Fruit fly (Drosophila melanogaster) whole organism, embryonic: ENCODE data around the gene TM9SF3.

ENCODE experiments used
- Abd-B ChIP-seq: fragments of 200-800 bp; sonication (Bioruptor generic); optimal IDR thresholded peaks from 2 replicates; lab custom pipeline; 2018; ENCODE audit warnings: missing biosample characterization, mild to moderate bottlenecking, missing genetic modification characterization, moderate library complexity
- Awh ChIP-seq: fragments of 200-800 bp; sonication (Bioruptor generic); IDR thresholded peaks from 2 replicates; pipeline ENCODE4, ENCODE4 v1.3.6; 2022; ENCODE audit warnings: missing biosample characterization, missing genetic modification characterization
- CG11093 ChIP-seq: fragments of 200-800 bp; sonication (Bioruptor generic); IDR thresholded peaks from 3 replicates; pipeline ENCODE4 v1.3.6; 2022; ENCODE audit warnings: missing biosample characterization, missing genetic modification characterization
- CG13894 ChIP-seq: fragments of 200-800 bp; sonication (Bioruptor generic); optimal IDR thresholded peaks from 3 replicates; lab custom pipeline; 2018; ENCODE audit warnings: missing biosample characterization, mild to moderate bottlenecking, missing genetic modification characterization, moderate library complexity
- CG14965 ChIP-seq: fragments of 200-800 bp; sonication (Bioruptor generic); optimal IDR thresholded peaks from 2 replicates; lab custom pipeline; 2016; ENCODE audit warnings: missing biosample characterization, missing genetic modification characterization, borderline replicate concordance
- CG17359 ChIP-seq: fragments of 200-800 bp; sonication (Bioruptor generic); optimal IDR thresholded peaks from 3 replicates; lab custom pipeline; 2018; ENCODE audit warnings: missing biosample characterization, mild to moderate bottlenecking, missing genetic modification characterization, moderate library complexity
- CG17912 ChIP-seq: fragments of 200-800 bp; sonication (Bioruptor generic); optimal IDR thresholded peaks from 2 replicates; lab custom pipeline; 2018; ENCODE audit warnings: missing biosample characterization, mild to moderate bottlenecking, missing genetic modification characterization
- CG2678 ChIP-seq: fragments of 200-800 bp; sonication (Bioruptor generic); optimal IDR thresholded peaks from 3 replicates; lab custom pipeline; 2019; ENCODE audit warnings: missing biosample characterization, mild to moderate bottlenecking, missing genetic modification characterization, moderate library complexity
- CG33213 ChIP-seq: fragments of 200-800 bp; sonication (Bioruptor generic); optimal IDR thresholded peaks from 3 replicates; lab custom pipeline; 2016; ENCODE audit warnings: missing biosample characterization, missing genetic modification characterization
- CG33557 ChIP-seq: fragments of 200-800 bp; sonication (Bioruptor generic); optimal IDR thresholded peaks from 2 replicates; lab custom pipeline; 2019; ENCODE audit warnings: missing biosample characterization, mild to moderate bottlenecking, missing genetic modification characterization, moderate library complexity
- CG3726 ChIP-seq: fragments of 200-800 bp; sonication (Bioruptor generic); IDR thresholded peaks from 3 replicates; pipeline ENCODE4, ENCODE4 v1.3.6; 2022; ENCODE audit warnings: missing biosample characterization, missing genetic modification characterization
- CG7372 ChIP-seq: fragments of 200-800 bp; sonication (Bioruptor generic); IDR thresholded peaks from 2 replicates; pipeline ENCODE4 v1.3.6; 2022; ENCODE audit warnings: missing biosample characterization, missing genetic modification characterization
- CG7786 ChIP-seq: fragments of 200-800 bp; sonication (Bioruptor generic); optimal IDR thresholded peaks from 2 replicates; lab custom pipeline; 2016; ENCODE audit warnings: missing biosample characterization, missing genetic modification characterization
- CG9932 ChIP-seq: fragments of 200-800 bp; sonication (Bioruptor generic); IDR thresholded peaks from 2 replicates; pipeline ENCODE4 v1.3.6; 2022; ENCODE audit warnings: missing biosample characterization, missing genetic modification characterization
- CHES-1-like ChIP-seq: fragments of 200-800 bp; sonication (Bioruptor generic); optimal IDR thresholded peaks from 2 replicates; lab custom pipeline; 2016; ENCODE audit warnings: missing biosample characterization, missing genetic modification characterization
- D19B ChIP-seq: fragments of 200-800 bp; sonication (Bioruptor generic); optimal IDR thresholded peaks from 2 replicates; lab custom pipeline; 2017; ENCODE audit warnings: missing biosample characterization, mild to moderate bottlenecking, missing genetic modification characterization
- Doc2 ChIP-seq: fragments of 200-800 bp; sonication (Bioruptor generic); IDR thresholded peaks from 2 replicates; pipeline ENCODE4 v1.3.6; 2022; ENCODE audit warnings: missing biosample characterization, missing genetic modification characterization
- Dref ChIP-seq: fragments of 200-800 bp; sonication (Bioruptor generic); IDR thresholded peaks from 2 replicates; pipeline ENCODE4 v1.3.6; 2022; ENCODE audit warnings: missing biosample characterization, missing genetic modification characterization
- E2f2 ChIP-seq: fragments of 200-800 bp; sonication (Bioruptor generic); IDR thresholded peaks from 2 replicates; pipeline ENCODE4 v1.3.6; 2022; ENCODE audit warnings: missing biosample characterization, missing genetic modification characterization
- Eip74EF ChIP-seq, 2 experiments: fragments of 200-800 bp in 1 of 2; fragments of >200 bp in 1 of 2; sonication (Bioruptor generic) in 1 of 2; optimal IDR thresholded peaks; 2 replicates each; lab custom pipeline; 2017 to 2019; ENCODE audit warnings: missing biosample characterization in 2 of 2, missing genetic modification characterization in 2 of 2, mild to moderate bottlenecking in 1 of 2, moderate library complexity in 1 of 2
- Ets65A ChIP-seq: fragments of 200-800 bp; sonication (Bioruptor generic); peaks from one replicate; lab custom pipeline; 2016; ENCODE audit warnings: missing biosample characterization, missing genetic modification characterization
- Gsc ChIP-seq: fragments of 200-800 bp; sonication (Bioruptor generic); IDR thresholded peaks from 2 replicates; pipeline ENCODE4 v1.3.6; 2022; ENCODE audit warnings: missing biosample characterization, missing genetic modification characterization
- Hsf ChIP-seq: fragments of 200-800 bp; sonication (Bioruptor generic); optimal IDR thresholded peaks from 3 replicates; lab custom pipeline; 2016; ENCODE audit warnings: missing biosample characterization, missing genetic modification characterization
- Kr ChIP-seq: fragments of 200-800 bp; sonication (Bioruptor generic); optimal IDR thresholded peaks from 2 replicates; lab custom pipeline; 2017; ENCODE audit warnings: missing biosample characterization, mild to moderate bottlenecking, missing genetic modification characterization
- Lhr ChIP-seq: fragments of 200-800 bp; sonication (Bioruptor generic); optimal IDR thresholded peaks from 3 replicates; lab custom pipeline; 2017; ENCODE audit warnings: mild to moderate bottlenecking, missing biosample characterization, missing genetic modification reagents, missing genetic modification characterization
- NFAT ChIP-seq: fragments of 200-800 bp; sonication (Bioruptor generic); IDR thresholded peaks from 2 replicates; pipeline ENCODE4 v1.3.6; 2022; ENCODE audit warnings: missing biosample characterization, missing genetic modification characterization
- Pdp1 ChIP-seq, 2 experiments: fragments of 200-800 bp; sonication (Bioruptor generic); optimal IDR thresholded peaks; 3 replicates each; lab custom pipeline; 2016; ENCODE audit warnings: missing biosample characterization in 2 of 2, missing genetic modification characterization in 2 of 2, mild to moderate bottlenecking in 1 of 2, moderate library complexity in 1 of 2
- Six4 ChIP-seq: fragments of 200-800 bp; sonication (Bioruptor generic); optimal IDR thresholded peaks from 2 replicates; lab custom pipeline; 2016; ENCODE audit warnings: missing biosample characterization, missing genetic modification characterization
- abd-A ChIP-seq: fragments of 200-800 bp; sonication (Bioruptor generic); optimal IDR thresholded peaks from 3 replicates; lab custom pipeline; 2019; ENCODE audit warnings: missing biosample characterization, mild to moderate bottlenecking, missing genetic modification characterization, moderate library complexity
- az2 ChIP-seq: fragments of 200-800 bp; sonication (Bioruptor generic); optimal IDR thresholded peaks from 3 replicates; lab custom pipeline; 2016; ENCODE audit warnings: missing biosample characterization, missing genetic modification characterization
- ci ChIP-seq: fragments of 200-800 bp; sonication (Bioruptor generic); IDR thresholded peaks from 3 replicates; pipeline ENCODE4 v1.3.6; 2022; ENCODE audit warnings: missing biosample characterization, missing genetic modification characterization
- corto ChIP-seq: fragments of 200-800 bp; sonication (Bioruptor generic); optimal IDR thresholded peaks from 2 replicates; lab custom pipeline; 2016; ENCODE audit warnings: missing biosample characterization, mild to moderate bottlenecking, missing genetic modification characterization, moderate library complexity
- crol ChIP-seq: fragments of 200-800 bp; sonication (Bioruptor generic); IDR thresholded peaks from 2 replicates; pipeline ENCODE4 v1.3.6; 2022; ENCODE audit warnings: missing biosample characterization, missing genetic modification characterization
- eve ChIP-seq, 2 experiments: fragments of >200 bp; optimal IDR thresholded peaks; 2 replicates each; lab custom pipeline; 2017; ENCODE audit warnings: missing biosample characterization in 2 of 2, missing genetic modification characterization in 2 of 2
- fd64A ChIP-seq: fragments of 200-800 bp; sonication (Bioruptor generic); optimal IDR thresholded peaks from 3 replicates; lab custom pipeline; 2018; ENCODE audit warnings: missing biosample characterization, mild to moderate bottlenecking, missing genetic modification characterization
- fu2 ChIP-seq: fragments of 200-800 bp; sonication (Bioruptor generic); optimal IDR thresholded peaks from 2 replicates; lab custom pipeline; 2016; ENCODE audit warnings: missing biosample characterization, missing genetic modification characterization
- ham ChIP-seq: fragments of 200-800 bp; sonication (Bioruptor generic); IDR thresholded peaks from 2 replicates; pipeline ENCODE4 v1.3.6; 2022; ENCODE audit warnings: missing biosample characterization, missing genetic modification characterization
- lov ChIP-seq, 2 experiments: fragments of 200-800 bp in 1 of 2; fragments of >200 bp in 1 of 2; sonication (Bioruptor generic) in 1 of 2; IDR thresholded peaks in 1 of 2; optimal IDR thresholded peaks in 1 of 2; 2 replicates in 1 of 2; 3 replicates in 1 of 2; pipeline versions ENCODE4 v1.3.6 to Lab custom; 2017 to 2022; ENCODE audit warnings: missing biosample characterization in 1 of 2, missing genetic modification characterization in 1 of 2
- mirr ChIP-seq: fragments of 200-800 bp; sonication (Bioruptor generic); optimal IDR thresholded peaks from 3 replicates; lab custom pipeline; 2018; ENCODE audit warnings: missing biosample characterization, mild to moderate bottlenecking, missing genetic modification characterization
- oc ChIP-seq: fragments of 200-800 bp; sonication (Bioruptor generic); optimal IDR thresholded peaks from 2 replicates; lab custom pipeline; 2018; ENCODE audit warnings: missing biosample characterization, mild to moderate bottlenecking, missing genetic modification characterization, moderate library complexity
- pho ChIP-seq: fragments of 200-800 bp; sonication (Bioruptor generic); optimal IDR thresholded peaks from 2 replicates; lab custom pipeline; 2016; ENCODE audit warnings: missing biosample characterization, missing genetic modification characterization
- pita ChIP-seq: fragments of 200-800 bp; sonication (Bioruptor generic); optimal IDR thresholded peaks from 2 replicates; lab custom pipeline; 2017; ENCODE audit warnings: missing biosample characterization, mild to moderate bottlenecking, missing genetic modification characterization
- pros ChIP-seq: fragments of 200-800 bp; sonication (Bioruptor generic); optimal IDR thresholded peaks from 3 replicates; lab custom pipeline; 2019; ENCODE audit warnings: missing biosample characterization, mild to moderate bottlenecking, missing genetic modification characterization, moderate library complexity
- sob ChIP-seq: fragments of 200-800 bp; sonication (Bioruptor generic); IDR thresholded peaks from 2 replicates; pipeline ENCODE4 v1.3.6; 2022; ENCODE audit warnings: missing biosample characterization, missing genetic modification characterization
- sqz ChIP-seq: fragments of 200-800 bp; sonication (Bioruptor generic); optimal IDR thresholded peaks from 3 replicates; lab custom pipeline; 2018; ENCODE audit warnings: missing biosample characterization, mild to moderate bottlenecking, missing genetic modification characterization
- ttk ChIP-seq: fragments of 200-800 bp; sonication (Bioruptor generic); IDR thresholded peaks from 2 replicates; pipeline ENCODE4 v2.1.2; 2022; ENCODE audit warnings: missing biosample characterization, missing genetic modification characterization
- z ChIP-seq: fragments of 200-800 bp; sonication (Bioruptor generic); IDR thresholded peaks from 3 replicates; pipeline ENCODE4 v1.3.6; 2022; ENCODE audit warnings: missing biosample characterization, missing genetic modification characterization

Gene TM9SF3

dm6 chr3L:5578595-5578994, 25.2 kb downstream of the TM9SF3 start:
- TF ChIP-seq eve (GFP tag; optimal IDR thresholded peaks at IDR 0.05; lab: Kevin White, UChicago) (no peak), CG7372 (peak; percentile 32; the same call in 1 of the 2 replicates), Kr (GFP tag; lab: Kevin White, UChicago) (no peak), CG13894 (tag; lab: Kevin White, UChicago) (peak; percentile 11), Awh (GFP tag; lab: Robert Waterston, UW) (0 out of 2 replicates have a peak, but pooled peaks have one; percentile 26), pho (GFP tag; lab: Kevin White, UChicago) (no peak), oc (tag; lab: Kevin White, UChicago) (peak; percentile 79), ham (GFP tag; lab: Robert Waterston, UW) (no peak), abd-A (tag; lab: Kevin White, UChicago) (peak; percentile 30), CG17359 (tag; lab: Kevin White, UChicago) (no peak), ttk (GFP tag; lab: Robert Waterston, UW) (no peak), Dref (GFP tag; lab: Robert Waterston, UW) (no peak), fu2 (no peak), z (no peak), mirr (GFP tag; lab: Kevin White, UChicago) (no peak), Pdp1 (GFP tag; optimal IDR thresholded peaks at IDR 0.05; lab: Kevin White, UChicago) (peak in 1 of 2 experiments; percentile 94), CHES-1-like (GFP tag; lab: Kevin White, UChicago) (no peak), Doc2 (GFP tag; lab: Robert Waterston, UW) (no peak), ci (GFP tag; lab: Robert Waterston, UW) (no peak)

dm6 chr3L:5577250-5578138, 26.3 kb downstream of the TM9SF3 start, which contains the start of gene Msr-110:
TSS of gene Msr-110 (minus strand) at chr3L:5577348.
- peak; percentile 96 for TF ChIP-seq CG2678 (tag; lab: Kevin White, UChicago)
- TF ChIP-seq Hsf (GFP tag; lab: Kevin White, UChicago), result peak; percentile 80
- TF ChIP-seq Lhr, result peak; percentile 41
- TF ChIP-seq CG14965 (GFP tag; lab: Kevin White, UChicago), result no peak
- TF ChIP-seq Pdp1 (GFP tag; optimal IDR thresholded peaks at IDR 0.05; lab: Kevin White, UChicago), result peak; percentile 73 to 77
- TF ChIP-seq crol (GFP tag; lab: Robert Waterston, UW), result no peak
- TF ChIP-seq CG11093 (GFP tag; lab: Robert Waterston, UW), result peak; percentile 91
- TF ChIP-seq sqz (GFP tag; lab: Kevin White, UChicago), result peak; percentile 87
- TF ChIP-seq eve (GFP tag; optimal IDR thresholded peaks at IDR 0.05; lab: Kevin White, UChicago), result peak in 1 of 2 experiments; percentile 96
- TF ChIP-seq CG3726 (GFP tag; lab: Robert Waterston, UW), result peak; percentile 69; the same call in 2 of the 3 replicates
- TF ChIP-seq az2 (GFP tag; lab: Kevin White, UChicago), result peak; percentile 79
- TF ChIP-seq pita (GFP tag; lab: Kevin White, UChicago), result no peak
- TF ChIP-seq NFAT (GFP tag; lab: Robert Waterston, UW), result peak; percentile 88
- peak; percentile 32 for TF ChIP-seq CG33213 (GFP tag; lab: Kevin White, UChicago)
- peak; percentile 64 for TF ChIP-seq Gsc (GFP tag; lab: Robert Waterston, UW)
- peak; percentile 75 for TF ChIP-seq CG7786 (GFP tag; lab: Kevin White, UChicago)
- TF ChIP-seq lov (optimal IDR thresholded peaks at IDR 0.05; lab: Kevin White, UChicago), result no peak
- TF ChIP-seq lov (GFP tag; IDR thresholded peaks at IDR 0.05; lab: Robert Waterston, UW), result peak; percentile 26; the same call in 1 of the 3 replicates
- TF ChIP-seq Ets65A (GFP tag; lab: Kevin White, UChicago), result peak; percentile 98
- TF ChIP-seq CG9932 (GFP tag; lab: Robert Waterston, UW), result peak; percentile 95
- peak; percentile 93 for TF ChIP-seq corto
- TF ChIP-seq E2f2 (GFP tag; lab: Robert Waterston, UW), result peak; percentile 71
- TF ChIP-seq Abd-B (GFP tag; lab: Kevin White, UChicago), result peak; percentile 91
- no peak for TF ChIP-seq CG33557 (GFP tag; lab: Kevin White, UChicago)
- no peak for TF ChIP-seq pros
- TF ChIP-seq CG17912 (GFP tag; lab: Kevin White, UChicago), result peak; percentile 70
- TF ChIP-seq Six4, result peak; percentile 75
- TF ChIP-seq D19B (GFP tag; lab: Kevin White, UChicago), result peak; percentile 83
- peak in 1 of 2 experiments; percentile 86 for TF ChIP-seq Eip74EF (GFP tag; optimal IDR thresholded peaks at IDR 0.05; lab: Kevin White, UChicago)
- TF ChIP-seq sob, result peak; percentile 94
- TF ChIP-seq fd64A (GFP tag; lab: Kevin White, UChicago), result peak; percentile 60
